Worm (Caenorhabditis elegans): ENCODE results near the gene Y57G11B.6.
"Not testable (repeated sequence)": the region's sequence is repeated elsewhere in the genome, so short reads cannot be mapped to it uniquely, and the experiment has no call there.

The Y57G11B.6 gene

ce11 chrIV:14562649-14563268 lies 8.1 kb upstream of the Y57G11B.6 start:
- TF ChIP-seq W03F9.2 (tag; optimal IDR thresholded peaks at IDR 0.05): no peak
- no peak for TF ChIP-seq dao-5 (tag; optimal IDR thresholded peaks at IDR 0.05)
- no peak for TF ChIP-seq him-1 (tag; optimal IDR thresholded peaks at IDR 0.05)

ce11 chrIV:14561677-14562076 lies 7.0 kb upstream of the Y57G11B.6 start:
- no peak for TF ChIP-seq him-1 (tag; optimal IDR thresholded peaks at IDR 0.05)
- no peak for TF ChIP-seq W03F9.2 (tag; optimal IDR thresholded peaks at IDR 0.05)
- no peak for TF ChIP-seq dao-5 (tag; optimal IDR thresholded peaks at IDR 0.05)

DNA sequence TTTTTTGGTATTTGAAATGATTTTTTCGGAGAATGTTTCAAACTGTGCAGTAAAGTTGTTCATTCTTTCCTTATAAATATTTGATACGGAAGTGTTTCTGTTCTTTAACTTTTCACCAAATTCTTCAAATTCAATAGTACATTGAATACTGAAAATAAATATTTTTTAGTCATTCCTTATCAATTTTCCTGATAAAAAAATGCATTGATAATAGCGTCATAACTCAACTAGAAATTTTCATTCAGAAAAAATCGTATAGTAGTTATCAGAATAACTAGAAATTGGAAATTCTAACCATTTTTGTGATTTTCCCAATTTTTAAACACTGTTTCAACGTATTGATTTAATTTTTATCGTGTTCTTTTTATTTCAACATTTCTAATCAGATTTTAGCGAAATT lies 4.6 kb upstream of the Y57G11B.6 start:
- TF ChIP-seq W03F9.2 (tag; optimal IDR thresholded peaks at IDR 0.05): no peak
- TF ChIP-seq him-1 (tag; optimal IDR thresholded peaks at IDR 0.05): no peak

DNA sequence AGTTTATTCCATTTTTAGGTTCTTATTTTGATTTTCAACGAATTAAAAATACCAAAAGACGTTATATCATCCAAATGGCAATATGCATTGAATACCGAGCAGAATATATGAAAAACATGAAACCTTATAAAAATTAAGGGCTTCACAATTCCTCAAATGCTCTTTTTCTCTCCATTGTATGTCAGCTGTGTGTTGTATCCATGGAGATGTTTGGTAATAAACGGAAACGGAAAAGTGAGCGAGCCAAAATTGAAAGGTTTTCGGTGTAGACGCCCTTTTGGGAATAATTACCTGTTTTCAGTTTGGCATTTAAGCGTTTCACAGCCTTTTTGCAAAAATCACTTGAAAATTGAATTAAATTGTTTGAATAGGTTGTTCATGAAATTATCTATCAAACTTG lies 3.0 kb upstream of the Y57G11B.6 start:
- no peak for TF ChIP-seq W03F9.2 (tag; optimal IDR thresholded peaks at IDR 0.05)
- no peak for TF ChIP-seq him-1 (tag; optimal IDR thresholded peaks at IDR 0.05)
- no peak for TF ChIP-seq dao-5 (tag; optimal IDR thresholded peaks at IDR 0.05)

ce11 chrIV:14551870-14552269 lies 2.8 kb downstream of the Y57G11B.6 start, which contains the start of gene pals-30:
pals-30 (minus strand) TSS chrIV:14551970.
- TF ChIP-seq dao-5, W03F9.2, him-1 (tag; optimal IDR thresholded peaks at IDR 0.05): not testable (repeated sequence)

ce11 chrIV:14549308-14549707 lies 5.4 kb downstream of the Y57G11B.6 start, which contains the start of gene T27E7.9:
T27E7.9 (minus strand) TSS chrIV:14549408.
- TF ChIP-seq W03F9.2 (tag; optimal IDR thresholded peaks at IDR 0.05) (no peak), him-1 (tag; optimal IDR thresholded peaks at IDR 0.05) (no peak), dao-5 (tag; optimal IDR thresholded peaks at IDR 0.05) (no peak)

ce11 chrIV:14547292-14547691 lies 7.4 kb downstream of the Y57G11B.6 start:
- TF ChIP-seq him-1 (tag; optimal IDR thresholded peaks at IDR 0.05): no peak
- no peak for TF ChIP-seq dao-5 (tag; optimal IDR thresholded peaks at IDR 0.05)
- no peak for TF ChIP-seq W03F9.2 (tag; optimal IDR thresholded peaks at IDR 0.05)

DNA sequence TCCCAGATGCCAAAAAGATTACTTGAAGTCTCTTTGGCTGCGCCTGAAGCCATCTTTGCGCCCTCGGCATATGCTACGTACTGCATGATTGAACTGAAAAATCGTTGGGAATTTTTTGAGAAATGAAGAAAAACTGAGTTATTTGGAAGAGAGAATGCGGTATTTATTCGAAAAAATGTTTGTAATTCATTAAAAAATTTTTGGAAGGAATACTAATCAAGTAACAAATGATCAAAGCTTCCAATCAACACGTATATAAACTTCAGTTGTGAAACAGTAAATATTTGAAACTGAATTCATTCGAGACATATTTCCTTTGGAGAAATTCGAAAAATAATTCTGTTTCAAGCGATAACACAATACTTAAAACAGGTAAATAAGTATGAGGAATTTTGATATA lies 12.2 kb downstream of the Y57G11B.6 start, which contains the start of gene pals-29:
pals-29 (minus strand) TSS at position 101 of the 400 bp plus-strand sequence.
- no peak for TF ChIP-seq dao-5 (tag; optimal IDR thresholded peaks at IDR 0.05)
- TF ChIP-seq him-1 (tag; optimal IDR thresholded peaks at IDR 0.05): no peak
- no peak for TF ChIP-seq W03F9.2 (tag; optimal IDR thresholded peaks at IDR 0.05)

DNA sequence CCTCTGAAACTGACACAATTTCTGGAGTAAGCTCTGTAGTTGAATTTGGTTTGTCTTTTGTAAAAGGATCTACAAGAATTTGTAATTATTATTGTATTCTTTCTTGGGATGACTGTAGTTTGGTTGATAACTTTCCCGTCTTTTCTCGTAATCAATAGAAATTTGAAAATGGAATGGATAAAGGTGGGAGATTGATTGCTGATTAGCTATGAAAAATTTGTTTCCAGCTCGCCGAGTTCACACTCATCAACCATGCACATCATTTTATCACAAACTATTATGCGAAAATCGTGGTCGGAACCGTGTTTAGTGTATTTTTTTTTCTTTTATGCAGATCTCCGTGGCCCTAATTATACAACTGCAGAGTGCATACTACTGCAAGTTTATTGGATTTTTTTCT lies 17.8 kb downstream of the Y57G11B.6 start, which contains the start of gene T27E7.5:
T27E7.5 (plus strand) TSS at position 253 of the 400 bp plus-strand sequence.
- no peak for TF ChIP-seq W03F9.2 (tag; optimal IDR thresholded peaks at IDR 0.05)
- no peak for TF ChIP-seq him-1 (tag; optimal IDR thresholded peaks at IDR 0.05)
- TF ChIP-seq dao-5 (tag; optimal IDR thresholded peaks at IDR 0.05): no peak

DNA sequence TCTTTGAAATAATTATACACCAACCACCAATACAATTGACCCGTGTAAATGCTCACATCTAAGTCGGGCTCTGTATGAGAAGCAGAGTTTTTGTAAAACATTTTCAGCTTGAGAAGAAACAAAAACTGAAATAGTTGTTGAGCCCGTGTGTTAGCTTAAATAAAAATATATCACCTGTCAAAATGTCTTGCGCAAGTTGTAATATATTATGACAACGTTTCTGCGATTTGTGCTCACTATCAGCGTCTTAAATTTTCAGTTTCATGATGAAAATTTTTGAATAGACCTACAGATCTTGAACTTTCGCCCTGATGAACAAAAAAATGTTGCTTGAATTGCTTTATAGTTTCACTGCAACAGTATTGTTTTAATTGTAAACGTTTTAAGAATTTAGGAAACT lies 19.7 kb downstream of the Y57G11B.6 start, which contains the start of gene T27E7.4:
T27E7.4 (minus strand) TSS at position 101 of the 400 bp plus-strand sequence.
- no peak for TF ChIP-seq him-1 (tag; optimal IDR thresholded peaks at IDR 0.05)

DNA sequence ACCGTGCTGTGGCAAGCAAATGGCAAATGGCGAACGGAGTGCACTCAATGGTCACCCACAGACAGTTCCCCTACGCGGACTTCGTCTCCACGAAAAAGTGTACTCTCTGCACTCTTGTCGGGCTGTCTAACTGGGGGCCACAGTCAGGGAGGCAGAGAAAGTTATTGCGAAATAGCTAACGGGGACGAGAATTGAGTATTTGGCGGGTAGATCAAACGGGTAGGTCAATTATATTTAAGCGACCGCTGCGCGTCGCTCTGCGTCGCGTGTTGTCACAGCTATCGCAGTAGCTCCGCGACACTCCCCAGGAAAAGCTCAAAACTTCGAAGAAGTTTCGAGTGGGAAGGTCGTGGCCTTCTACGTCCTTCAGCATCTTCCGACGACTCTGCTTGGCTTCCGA lies 22.3 kb downstream of the Y57G11B.6 start:
- TF ChIP-seq dao-5 (tag; optimal IDR thresholded peaks at IDR 0.05): no peak
- TF ChIP-seq him-1 (tag; optimal IDR thresholded peaks at IDR 0.05): no peak
- no peak for TF ChIP-seq W03F9.2 (tag; optimal IDR thresholded peaks at IDR 0.05)

DNA sequence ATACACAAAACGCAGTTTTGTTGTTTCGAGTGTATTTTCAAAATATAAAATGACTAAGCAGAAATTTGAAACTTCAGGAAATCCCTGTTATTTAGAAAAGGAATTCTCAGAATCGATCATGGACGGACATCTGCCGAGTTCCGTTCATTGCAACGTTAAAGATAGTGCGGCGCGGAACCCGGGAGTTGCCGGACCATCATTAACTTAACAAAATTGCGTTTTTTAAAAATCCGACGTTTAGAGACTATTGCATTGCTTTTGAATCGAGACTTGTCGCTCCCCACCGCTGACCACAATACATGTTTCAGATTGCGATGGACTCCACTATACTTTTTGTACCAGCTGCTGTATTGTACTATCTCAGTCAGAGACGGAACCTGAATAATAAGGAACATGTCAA lies 24.7 kb downstream of the Y57G11B.6 start:
- TF ChIP-seq W03F9.2 (tag; optimal IDR thresholded peaks at IDR 0.05) (no peak), dao-5 (tag; optimal IDR thresholded peaks at IDR 0.05) (no peak), him-1 (tag; optimal IDR thresholded peaks at IDR 0.05) (no peak)

- no peak for TF ChIP-seq dao-5 (tag; optimal IDR thresholded peaks at IDR 0.05)
- TF ChIP-seq him-1 (tag; optimal IDR thresholded peaks at IDR 0.05): no peak
- no peak for TF ChIP-seq W03F9.2 (tag; optimal IDR thresholded peaks at IDR 0.05)
Measured at ce11 chrIV:14528718-14529117, 26.0 kb downstream of the Y57G11B.6 start, which contains the start of gene T27E7.3. T27E7.3 (plus strand) TSS chrIV:14529018.

- TF ChIP-seq W03F9.2 (tag; optimal IDR thresholded peaks at IDR 0.05) (no peak), him-1 (tag; optimal IDR thresholded peaks at IDR 0.05) (no peak), dao-5 (tag; optimal IDR thresholded peaks at IDR 0.05) (no peak)
Measured at ce11 chrIV:14523568-14523967, 31.1 kb downstream of the Y57G11B.6 start, which contains the start of gene srh-63. srh-63 (plus strand) TSS chrIV:14523868.

DNA sequence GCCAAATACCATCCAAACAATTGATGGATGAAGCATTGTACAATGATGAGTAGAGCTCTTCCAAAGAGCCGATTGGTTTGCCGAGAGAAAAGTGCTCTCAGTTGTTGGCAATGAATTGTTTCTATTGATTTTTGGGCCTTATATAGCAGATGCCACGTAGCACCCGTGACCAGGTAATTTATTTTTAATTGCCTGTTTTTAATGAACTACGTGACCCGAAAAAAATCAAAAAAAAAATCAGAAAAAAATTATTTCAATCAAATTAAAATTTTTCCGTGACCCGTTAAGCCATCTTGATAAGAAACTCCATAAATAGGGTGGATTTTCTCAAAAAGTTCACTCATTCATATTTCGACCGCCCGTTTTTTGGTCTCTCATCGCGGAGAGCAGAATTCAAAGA lies 35.3 kb downstream of the Y57G11B.6 start, which contains the start of the genes Y57G11A.2 and T27E7.1:
Y57G11A.2 (minus strand) TSS at position 101 of the 400 bp plus-strand sequence.
T27E7.1 (plus strand) TSS at position 337 of the 400 bp plus-strand sequence.
- TF ChIP-seq dao-5 (tag; optimal IDR thresholded peaks at IDR 0.05) (no peak), W03F9.2 (tag; optimal IDR thresholded peaks at IDR 0.05) (no peak), him-1 (tag; optimal IDR thresholded peaks at IDR 0.05) (no peak)
